Fruit fly (Drosophila melanogaster) whole organism, embryonic: ENCODE results near the gene JMJD5.

Source experiments
- ATbp ChIP-seq: fragments of 200-800 bp; sonication (Bioruptor generic); optimal IDR thresholded peaks from 2 replicates; lab custom pipeline; 2017; ENCODE audit warnings: missing biosample characterization, mild to moderate bottlenecking, missing genetic modification characterization, missing genetic modification reagents
- Antp ChIP-seq: fragments of 200-800 bp; sonication (Bioruptor generic); optimal IDR thresholded peaks from 3 replicates; lab custom pipeline; 2016; ENCODE audit warnings: missing biosample characterization, missing genetic modification characterization
- Atf3 ChIP-seq: fragments of 200-800 bp; sonication (Bioruptor generic); optimal IDR thresholded peaks from 3 replicates; lab custom pipeline; 2016; ENCODE audit warnings: missing biosample characterization, missing genetic modification characterization
- Atf6 ChIP-seq: fragments of 200-800 bp; sonication (Bioruptor generic); IDR thresholded peaks from 2 replicates; pipeline ENCODE4 v1.3.6; 2022; ENCODE audit warnings: missing biosample characterization, missing genetic modification characterization
- Awh ChIP-seq: fragments of 200-800 bp; sonication (Bioruptor generic); IDR thresholded peaks from 2 replicates; pipeline ENCODE4, ENCODE4 v1.3.6; 2022; ENCODE audit warnings: missing biosample characterization, missing genetic modification characterization
- CG11247 ChIP-seq: fragments of 200-800 bp; sonication (Bioruptor generic); IDR thresholded peaks from 2 replicates; pipeline ENCODE4 v1.3.6; 2022; ENCODE audit warnings: missing biosample characterization, missing genetic modification characterization
- CG13894 ChIP-seq: fragments of 200-800 bp; sonication (Bioruptor generic); optimal IDR thresholded peaks from 3 replicates; lab custom pipeline; 2018; ENCODE audit warnings: missing biosample characterization, mild to moderate bottlenecking, missing genetic modification characterization, moderate library complexity
- CG14860 ChIP-seq: fragments of 200-800 bp; sonication (Bioruptor generic); IDR thresholded peaks from 3 replicates; pipeline ENCODE4 v1.3.6; 2022; ENCODE audit warnings: missing biosample characterization, missing genetic modification characterization; ENCODE audit not compliant: partially characterized antibody
- CG1603 ChIP-seq: fragments of 200-800 bp; sonication (Bioruptor generic); optimal IDR thresholded peaks from 2 replicates; lab custom pipeline; 2019; ENCODE audit warnings: missing biosample characterization, mild to moderate bottlenecking, missing genetic modification characterization, moderate library complexity
- CG17361 ChIP-seq: fragments of 200-800 bp; sonication (Bioruptor generic); IDR thresholded peaks from 3 replicates; pipeline ENCODE4 v1.3.6; 2022; ENCODE audit warnings: missing biosample characterization, missing genetic modification characterization
- CG17568 ChIP-seq: fragments of 200-800 bp; sonication (Bioruptor generic); optimal IDR thresholded peaks from 2 replicates; lab custom pipeline; 2018; ENCODE audit warnings: missing biosample characterization, mild to moderate bottlenecking, missing genetic modification characterization, moderate library complexity
- CG18262 ChIP-seq: fragments of 200-800 bp; optimal IDR thresholded peaks from 3 replicates; lab custom pipeline; 2019; ENCODE audit warnings: missing biosample characterization, mild to moderate bottlenecking, missing genetic modification characterization, moderate library complexity
- CG2129 ChIP-seq: fragments of 200-800 bp; sonication (Bioruptor generic); IDR thresholded peaks from 2 replicates; pipeline ENCODE4 v1.3.6; 2022; ENCODE audit warnings: missing biosample characterization, missing genetic modification characterization; ENCODE audit not compliant: partially characterized antibody
- CG2875 ChIP-seq: fragments of 200-800 bp; sonication (Bioruptor generic); optimal IDR thresholded peaks from 2 replicates; lab custom pipeline; 2017; ENCODE audit warnings: missing biosample characterization, mild to moderate bottlenecking, missing genetic modification characterization, missing genetic modification reagents
- CG5180 ChIP-seq: fragments of 200-800 bp; sonication (Bioruptor generic); optimal IDR thresholded peaks from 3 replicates; lab custom pipeline; 2017; ENCODE audit warnings: missing biosample characterization, missing genetic modification characterization, mild to moderate bottlenecking, moderate library complexity, missing genetic modification reagents
- CG7839 ChIP-seq: fragments of 200-800 bp; sonication (Bioruptor generic); optimal IDR thresholded peaks from 3 replicates; lab custom pipeline; 2018; ENCODE audit warnings: missing biosample characterization, mild to moderate bottlenecking, missing genetic modification characterization, moderate library complexity
- Drgx ChIP-seq: fragments of 200-800 bp; sonication (Bioruptor generic); IDR thresholded peaks from 2 replicates; pipeline ENCODE4 v1.3.6; 2022; ENCODE audit warnings: missing biosample characterization, missing genetic modification characterization
- Elba2 ChIP-seq: fragments of 200-800 bp; sonication (Bioruptor generic); optimal IDR thresholded peaks from 3 replicates; lab custom pipeline; 2016; ENCODE audit warnings: missing biosample characterization, missing genetic modification characterization
- Gug ChIP-seq: fragments of 200-800 bp; sonication (Bioruptor generic); IDR thresholded peaks from 4 replicates; pipeline ENCODE4 v1.3.6; 2022; ENCODE audit warnings: missing biosample characterization, missing genetic modification characterization
- Hr51 ChIP-seq, 2 experiments: fragments of 200-800 bp; sonication (Bioruptor generic); optimal IDR thresholded peaks; 2 replicates in 1 of 2; 3 replicates in 1 of 2; lab custom pipeline; 2016 to 2018; ENCODE audit warnings: missing biosample characterization in 2 of 2, missing genetic modification characterization in 2 of 2, mild to moderate bottlenecking in 1 of 2, moderate library complexity in 1 of 2
- Optix ChIP-seq: fragments of 200-800 bp; sonication (Bioruptor generic); IDR thresholded peaks from 3 replicates; pipeline ENCODE4 v1.3.6; 2022; ENCODE audit warnings: missing biosample characterization, missing genetic modification characterization
- Rx ChIP-seq: fragments of 200-800 bp; sonication (Bioruptor generic); IDR thresholded peaks from 2 replicates; pipeline ENCODE4 v1.3.6; 2022; ENCODE audit warnings: missing biosample characterization, missing genetic modification characterization
- Sox100B ChIP-seq: fragments of 200-800 bp; sonication (Bioruptor generic); optimal IDR thresholded peaks from 3 replicates; lab custom pipeline; 2018; ENCODE audit warnings: missing biosample characterization, mild to moderate bottlenecking, missing genetic modification characterization
- Ssrp ChIP-seq: fragments of 200-800 bp; sonication (Bioruptor generic); optimal IDR thresholded peaks from 2 replicates; lab custom pipeline; 2018; ENCODE audit warnings: missing biosample characterization, mild to moderate bottlenecking, missing genetic modification characterization, moderate library complexity
- Xbp1 ChIP-seq: fragments of 200-800 bp; sonication (Bioruptor generic); optimal IDR thresholded peaks from 3 replicates; lab custom pipeline; 2016; ENCODE audit warnings: missing biosample characterization, mild to moderate bottlenecking, missing genetic modification characterization
- bsh ChIP-seq, 2 experiments: fragments of 200-800 bp; sonication (Bioruptor generic); optimal IDR thresholded peaks; 2 replicates each; lab custom pipeline; 2017 to 2018; ENCODE audit warnings: mild to moderate bottlenecking in 2 of 2, missing biosample characterization in 2 of 2, missing genetic modification characterization in 2 of 2, moderate library complexity in 1 of 2
- btn ChIP-seq: fragments of 200-800 bp; sonication (Bioruptor generic); optimal IDR thresholded peaks from 2 replicates; lab custom pipeline; 2016; ENCODE audit warnings: missing biosample characterization, missing genetic modification characterization
- cad ChIP-seq: fragments of >200 bp; optimal IDR thresholded peaks from 2 replicates; lab custom pipeline; 2017; ENCODE audit warnings: missing biosample characterization, missing genetic modification characterization
- chif ChIP-seq, 2 experiments: fragments of 200-800 bp; sonication (Bioruptor generic); optimal IDR thresholded peaks; 3 replicates each; lab custom pipeline; 2016; ENCODE audit warnings: missing biosample characterization in 2 of 2, missing genetic modification characterization in 2 of 2
- dm ChIP-seq: fragments of 200-800 bp; sonication (Bioruptor generic); optimal IDR thresholded peaks from 3 replicates; lab custom pipeline; 2016; ENCODE audit warnings: missing biosample characterization, missing genetic modification characterization
- emc ChIP-seq: fragments of 200-800 bp; sonication (Bioruptor generic); optimal IDR thresholded peaks from 2 replicates; lab custom pipeline; 2016; ENCODE audit warnings: missing biosample characterization, missing genetic modification characterization
- eve ChIP-seq, 2 experiments: fragments of >200 bp; optimal IDR thresholded peaks; 2 replicates each; lab custom pipeline; 2017; ENCODE audit warnings: missing biosample characterization in 2 of 2, missing genetic modification characterization in 2 of 2
- ewg ChIP-seq: fragments of 200-800 bp; sonication (Bioruptor generic); optimal IDR thresholded peaks from 3 replicates; lab custom pipeline; 2017; ENCODE audit warnings: mild to moderate bottlenecking, missing biosample characterization, missing genetic modification reagents, missing genetic modification characterization
- fd96Cb ChIP-seq: fragments of 200-800 bp; sonication (Bioruptor generic); optimal IDR thresholded peaks from 2 replicates; lab custom pipeline; 2018; ENCODE audit warnings: missing biosample characterization, mild to moderate bottlenecking, missing genetic modification characterization, moderate library complexity
- fru ChIP-seq: fragments of >200 bp; optimal IDR thresholded peaks from 2 replicates; lab custom pipeline; 2017
- grau ChIP-seq: fragments of 200-800 bp; optimal IDR thresholded peaks from 3 replicates; lab custom pipeline; 2019; ENCODE audit warnings: missing biosample characterization, mild to moderate bottlenecking, missing genetic modification characterization, moderate library complexity
- hkb ChIP-seq, 2 experiments: fragments of 200-800 bp in 1 of 2; fragments of >200 bp in 1 of 2; sonication (Bioruptor generic) in 1 of 2; IDR thresholded peaks in 1 of 2; optimal IDR thresholded peaks in 1 of 2; 2 replicates each; pipeline versions ENCODE4 v1.3.6 to Lab custom; 2017 to 2022; ENCODE audit warnings: missing biosample characterization in 1 of 2, missing genetic modification characterization in 1 of 2
- ind ChIP-seq: fragments of 200-800 bp; sonication (Bioruptor generic); optimal IDR thresholded peaks from 3 replicates; lab custom pipeline; 2016; ENCODE audit warnings: missing biosample characterization, missing genetic modification characterization
- mirr ChIP-seq: fragments of 200-800 bp; sonication (Bioruptor generic); optimal IDR thresholded peaks from 3 replicates; lab custom pipeline; 2018; ENCODE audit warnings: missing biosample characterization, mild to moderate bottlenecking, missing genetic modification characterization
- oc ChIP-seq: fragments of 200-800 bp; sonication (Bioruptor generic); optimal IDR thresholded peaks from 2 replicates; lab custom pipeline; 2018; ENCODE audit warnings: missing biosample characterization, mild to moderate bottlenecking, missing genetic modification characterization, moderate library complexity
- odd ChIP-seq: fragments of 200-800 bp; sonication (Bioruptor generic); optimal IDR thresholded peaks from 2 replicates; lab custom pipeline; 2017; ENCODE audit warnings: missing biosample characterization, mild to moderate bottlenecking, missing genetic modification characterization
- psq ChIP-seq: fragments of 200-800 bp; sonication (Bioruptor generic); optimal IDR thresholded peaks from 2 replicates; lab custom pipeline; 2017; ENCODE audit warnings: missing biosample characterization, missing genetic modification characterization
- pzg ChIP-seq: fragments of 200-800 bp; sonication (Bioruptor generic); optimal IDR thresholded peaks from 3 replicates; lab custom pipeline; 2018; ENCODE audit warnings: missing biosample characterization, mild to moderate bottlenecking, missing genetic modification characterization, moderate library complexity
- row ChIP-seq: fragments of 200-800 bp; sonication (Bioruptor generic); IDR thresholded peaks from 3 replicates; pipeline ENCODE4 v1.3.6; 2022; ENCODE audit warnings: missing biosample characterization, missing genetic modification characterization
- sqz ChIP-seq: fragments of 200-800 bp; sonication (Bioruptor generic); optimal IDR thresholded peaks from 3 replicates; lab custom pipeline; 2018; ENCODE audit warnings: missing biosample characterization, mild to moderate bottlenecking, missing genetic modification characterization
- stwl ChIP-seq: fragments of 200-800 bp; sonication (Bioruptor generic); optimal IDR thresholded peaks from 3 replicates; lab custom pipeline; 2018; ENCODE audit warnings: missing biosample characterization, mild to moderate bottlenecking, missing genetic modification characterization, moderate library complexity
- unpg ChIP-seq: fragments of 200-800 bp; sonication (Bioruptor generic); optimal IDR thresholded peaks from 3 replicates; lab custom pipeline; 2018; ENCODE audit warnings: missing biosample characterization, mild to moderate bottlenecking, missing genetic modification characterization, moderate library complexity
- vvl ChIP-seq: fragments of 200-800 bp; sonication (Bioruptor generic); IDR thresholded peaks from 2 replicates; pipeline ENCODE4 v1.3.6; 2022; ENCODE audit warnings: missing biosample characterization, missing genetic modification characterization
- wor ChIP-seq: fragments of 200-800 bp; sonication (Bioruptor generic); IDR thresholded peaks from 2 replicates; pipeline ENCODE4 v1.3.6; 2022; ENCODE audit warnings: missing biosample characterization, missing genetic modification characterization

JMJD5 gene

dm6 chr3L:813229-813837 lies 27.8 kb downstream of the JMJD5 start:
- TF ChIP-seq wor (GFP tag; lab: Robert Waterston, UW) (0 out of 2 replicates have a peak, but pooled peaks have one; percentile 12), CG14860 (GFP tag; lab: Robert Waterston, UW) (no peak), odd (no peak), eve (GFP tag; optimal IDR thresholded peaks at IDR 0.05; lab: Kevin White, UChicago) (peak in 1 of 2 experiments; percentile 1), Rx (GFP tag; lab: Robert Waterston, UW) (0 out of 2 replicates have a peak, but pooled peaks have one; percentile 29), CG2875 (GFP tag; lab: Kevin White, UChicago) (no peak), hkb (optimal IDR thresholded peaks at IDR 0.05; lab: Kevin White, UChicago) (no peak), hkb (GFP tag; IDR thresholded peaks at IDR 0.05; lab: Robert Waterston, UW) (0 out of 2 replicates have a peak, but pooled peaks have one; percentile 18), Drgx (GFP tag; lab: Robert Waterston, UW) (peak; percentile 95), sqz (GFP tag; lab: Kevin White, UChicago) (no peak), CG1603 (tag; lab: Kevin White, UChicago) (peak; percentile 71), btn (GFP tag; lab: Kevin White, UChicago) (no peak), Ssrp (no peak), ind (GFP tag; lab: Kevin White, UChicago) (no peak), fru (lab: Kevin White, UChicago) (no peak), CG18262 (tag; lab: Kevin White, UChicago) (peak; percentile 42), row (GFP tag; lab: Robert Waterston, UW) (peak; percentile 23; the same call in 1 of the 3 replicates), ewg (peak; percentile 14), oc (tag; lab: Kevin White, UChicago) (no peak), Antp (no peak), psq (GFP tag; lab: Kevin White, UChicago) (no peak), bsh (GFP tag; optimal IDR thresholded peaks at IDR 0.05; lab: Kevin White, UChicago) (peak; percentile 44 to 86), Optix (GFP tag; lab: Robert Waterston, UW) (no peak), CG13894 (tag; lab: Kevin White, UChicago) (no peak), Atf3 (GFP tag; lab: Kevin White, UChicago) (no peak), ATbp (peak; percentile 21), Atf6 (no peak), pzg (GFP tag; lab: Kevin White, UChicago) (no peak), chif (GFP tag; optimal IDR thresholded peaks at IDR 0.05; lab: Kevin White, UChicago) (no peak), Xbp1 (GFP tag; lab: Kevin White, UChicago) (no peak), stwl (no peak), emc (GFP tag; lab: Kevin White, UChicago) (no peak), Sox100B (GFP tag; lab: Kevin White, UChicago) (no peak), mirr (GFP tag; lab: Kevin White, UChicago) (no peak), Awh (GFP tag; lab: Robert Waterston, UW) (no peak), CG5180 (GFP tag; lab: Kevin White, UChicago) (no peak), CG7839 (tag; lab: Kevin White, UChicago) (peak; percentile 28), cad (GFP tag; lab: Kevin White, UChicago) (no peak), unpg (GFP tag; lab: Kevin White, UChicago) (peak; percentile 46), Elba2 (GFP tag; lab: Kevin White, UChicago) (no peak), vvl (GFP tag; lab: Robert Waterston, UW) (0 out of 2 replicates have a peak, but pooled peaks have one; percentile 30), CG17568 (GFP tag; lab: Kevin White, UChicago) (no peak), Hr51 (GFP tag; optimal IDR thresholded peaks at IDR 0.05; lab: Kevin White, UChicago) (peak in 1 of 2 experiments; percentile 15), Gug (GFP tag; lab: Robert Waterston, UW) (no peak), grau (tag; lab: Kevin White, UChicago) (no peak), CG11247 (GFP tag; lab: Robert Waterston, UW) (no peak), dm (GFP tag; lab: Kevin White, UChicago) (no peak), CG17361 (GFP tag; lab: Robert Waterston, UW) (0 out of 3 replicates have a peak, but pooled peaks have one; percentile 14), CG2129 (GFP tag; lab: Robert Waterston, UW) (no peak), fd96Cb (tag; lab: Kevin White, UChicago) (no peak)
